Worm (Caenorhabditis elegans): Measurements from ENCODE around the gene sqv-4.

ce11 chrV:10695181-10695580 is 33.9 kb upstream of the sqv-4 start, which contains the start of gene C05A2.4:
- TF ChIP-seq klf-2 (GFP tag; conservative IDR thresholded peaks at IDR 0.05) (no peak), T22C8.4 (GFP tag; IDR thresholded peaks at IDR 0.05) (no peak), cog-1 (tag; optimal IDR thresholded peaks at IDR 0.05) (no peak), ztf-23 (GFP tag; IDR thresholded peaks at IDR 0.05) (no peak), ztf-29 (GFP tag; IDR thresholded peaks at IDR 0.05) (no peak), flt-1 (GFP tag; IDR thresholded peaks at IDR 0.05) (no peak), tab-1 (GFP tag; IDR thresholded peaks at IDR 0.05) (no peak)

All from whole organism, midembryonic.